Fruit fly (Drosophila melanogaster) whole organism, adult: Measurements from ENCODE around the gene yellow-b.
A peak's percentile ranks its signal among the peaks of the same experiment; 100 is the strongest.

Experiments
- CG11617 ChIP-seq: fragments of 200-800 bp; sonication (Bioruptor generic); optimal IDR thresholded peaks from 2 replicates; lab custom pipeline; 2017; ENCODE audit warnings: mild to moderate bottlenecking, missing biosample characterization, missing genetic modification reagents, missing genetic modification characterization
- CG12768 ChIP-seq: fragments of 200-800 bp; sonication (Bioruptor generic); optimal IDR thresholded peaks from 2 replicates; lab custom pipeline; 2017; ENCODE audit warnings: missing biosample characterization, missing genetic modification characterization, mild to moderate bottlenecking, moderate library complexity, missing genetic modification reagents
- CG1620 ChIP-seq: fragments of 200-800 bp; sonication (Bioruptor generic); optimal IDR thresholded peaks from 2 replicates; lab custom pipeline; 2016; ENCODE audit warnings: missing biosample characterization, missing genetic modification characterization
- CG5204 ChIP-seq: fragments of 200-800 bp; sonication (Bioruptor generic); optimal IDR thresholded peaks from 2 replicates; lab custom pipeline; 2016; ENCODE audit warnings: missing biosample characterization, missing genetic modification characterization
- CG7045 ChIP-seq: fragments of 200-800 bp; sonication (Bioruptor generic); optimal IDR thresholded peaks from 2 replicates; lab custom pipeline; 2017; ENCODE audit warnings: missing biosample characterization, mild to moderate bottlenecking, missing genetic modification characterization
- CG7101 ChIP-seq: fragments of 200-800 bp; sonication (Bioruptor generic); optimal IDR thresholded peaks from 2 replicates; lab custom pipeline; 2018; ENCODE audit warnings: missing biosample characterization, mild to moderate bottlenecking, missing genetic modification characterization, moderate library complexity
- Clk ChIP-seq: fragments of 200-800 bp; sonication (Bioruptor generic); optimal IDR thresholded peaks from 2 replicates; lab custom pipeline; 2017; ENCODE audit warnings: missing biosample characterization, missing genetic modification characterization
- Crg-1 ChIP-seq: fragments of 200-800 bp; sonication (Bioruptor generic); optimal IDR thresholded peaks from 2 replicates; lab custom pipeline; 2016; ENCODE audit warnings: missing biosample characterization, missing genetic modification characterization
- Mnt ChIP-seq: fragments of 200-800 bp; sonication (Bioruptor generic); optimal IDR thresholded peaks from 2 replicates; lab custom pipeline; 2016; ENCODE audit warnings: missing biosample characterization, mild to moderate bottlenecking, missing genetic modification characterization
- cnc ChIP-seq, 2 experiments: fragments of >200 bp; optimal IDR thresholded peaks; 2 replicates each; lab custom pipeline; 2017
- kay ChIP-seq: fragments of 200-800 bp; sonication (Bioruptor generic); peaks from one replicate; lab custom pipeline; 2016; ENCODE audit warnings: missing biosample characterization, missing genetic modification characterization, borderline replicate concordance
- ovo ChIP-seq: fragments of 200-800 bp; sonication (Bioruptor generic); optimal IDR thresholded peaks from 2 replicates; lab custom pipeline; 2016; ENCODE audit warnings: missing biosample characterization, missing genetic modification characterization
- pad ChIP-seq: fragments of 200-800 bp; sonication (Bioruptor generic); optimal IDR thresholded peaks from 3 replicates; lab custom pipeline; 2017; ENCODE audit warnings: missing biosample characterization, missing genetic modification characterization, mild to moderate bottlenecking, moderate library complexity, missing genetic modification reagents
- toe ChIP-seq: fragments of 200-800 bp; sonication (Bioruptor generic); optimal IDR thresholded peaks from 2 replicates; lab custom pipeline; 2016; ENCODE audit warnings: missing biosample characterization, missing genetic modification characterization

DNA sequence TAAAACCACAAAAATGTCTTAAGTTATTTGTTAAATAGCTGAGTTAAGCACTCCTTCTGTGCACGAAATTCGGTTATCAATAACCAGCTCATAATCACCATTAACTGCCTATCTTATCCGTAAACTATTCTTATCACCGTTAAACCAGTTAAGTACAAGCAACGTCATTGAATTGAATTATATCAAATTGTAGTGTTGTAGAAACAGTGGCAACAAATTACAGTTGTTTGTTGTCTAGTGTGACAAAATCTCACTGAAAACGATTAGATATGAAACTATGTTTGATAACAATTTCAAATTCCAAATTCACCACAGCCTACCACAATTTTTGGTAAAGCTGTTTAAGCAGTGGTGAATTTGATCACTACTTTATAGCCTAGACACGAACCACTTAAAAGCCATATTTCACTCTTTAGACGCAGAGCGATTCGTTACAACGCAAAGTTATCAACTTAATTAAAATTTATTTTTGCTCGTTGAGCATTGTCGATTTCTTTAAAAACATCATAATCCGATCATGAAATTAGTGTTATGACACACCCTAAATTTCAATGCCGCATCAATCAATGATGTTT is 47.5 kb downstream of the yellow-b start:
- TF ChIP-seq CG11617 (GFP tag; lab: Kevin White, UChicago) (no peak), CG5204 (GFP tag; lab: Kevin White, UChicago) (no peak), CG7101 (no peak), cnc (optimal IDR thresholded peaks at IDR 0.05; lab: Kevin White, UChicago) (no peak), CG1620 (no peak), kay (GFP tag; lab: Kevin White, UChicago) (peak; percentile 42), ovo (GFP tag; lab: Kevin White, UChicago) (no peak), pad (GFP tag; lab: Kevin White, UChicago) (no peak), CG12768 (GFP tag; lab: Kevin White, UChicago) (no peak), Crg-1 (GFP tag; lab: Kevin White, UChicago) (no peak), Mnt (GFP tag; lab: Kevin White, UChicago) (no peak), toe (GFP tag; lab: Kevin White, UChicago) (no peak), CG7045 (GFP tag; lab: Kevin White, UChicago) (no peak), Clk (GFP tag; lab: Kevin White, UChicago) (no peak)
